Fruit fly (Drosophila melanogaster) S2 (cell line): ENCODE data around the gene CG12818.

Experiments
- CG8478 ChIP-seq: fragments of >200 bp; optimal IDR thresholded peaks from 2 replicates; lab custom pipeline; 2018
- CTCF ChIP-seq, 2 experiments: fragments of >200 bp; optimal IDR thresholded peaks; 2 replicates each; lab custom pipeline; 2018

DNA sequence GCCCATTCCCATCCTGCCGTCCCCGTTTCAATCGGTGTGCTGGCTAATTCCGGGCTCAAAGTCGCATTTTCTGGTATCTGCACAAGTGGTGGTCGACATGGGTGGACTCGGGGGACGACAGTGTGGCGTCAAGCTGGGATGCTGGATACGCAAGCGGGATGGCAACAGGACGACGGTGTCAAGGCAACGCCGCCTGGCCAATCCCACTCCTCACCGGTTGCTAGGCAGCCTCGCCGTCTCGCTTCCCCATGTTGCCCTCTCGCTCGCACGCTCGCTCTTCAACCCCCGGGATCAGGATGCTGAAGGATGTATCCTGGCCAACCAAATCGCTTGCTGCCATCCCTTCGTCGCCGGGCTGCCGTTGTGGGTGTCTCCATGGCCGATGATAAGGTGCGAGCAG is 36.9 kb downstream of the CG12818 start:
- TF ChIP-seq CG8478 (no peak), CTCF (optimal IDR thresholded peaks at IDR 0.05; lab: Kevin White, UChicago) (peak in 1 of 2 experiments; percentile 27)
